Worm (Caenorhabditis elegans) whole organism, young adult: Measurements from ENCODE around the gene srsx-27.

Experiments used
- ccch-3 ChIP-seq: fragments of 200-800 bp; sonication (Bioruptor generic); optimal IDR thresholded peaks from 2 replicates; lab custom pipeline; 2018; ENCODE audit warnings: mild to moderate bottlenecking, missing genetic modification characterization, missing compliant biosample characterization
- him-1 ChIP-seq: sonication (generic microtip); optimal IDR thresholded peaks from 2 replicates; lab custom pipeline; 2016; ENCODE audit warnings: missing genotype, missing genetic modification reagents, missing genetic modification characterization, missing compliant biosample characterization
- lin-40 ChIP-seq: sonication (generic microtip); optimal IDR thresholded peaks from 2 replicates; lab custom pipeline; 2016; ENCODE audit warnings: missing genetic modification characterization, mild to moderate bottlenecking, missing compliant biosample characterization, missing genotype, missing genetic modification reagents
- pha-4 ChIP-seq: fragments of 150-350 bp; sonication (generic microtip); optimal IDR thresholded peaks from 2 replicates; lab custom pipeline; 2014; ENCODE audit warnings: missing biosample characterization, missing genetic modification reagents, missing genetic modification characterization
- tbp1 ChIP-seq: fragments of 200-800 bp; sonication (Bioruptor generic); optimal IDR thresholded peaks from 2 replicates; lab custom pipeline; 2018; ENCODE audit warnings: mild to moderate bottlenecking, missing genetic modification characterization, missing compliant biosample characterization

- no peak for TF ChIP-seq pha-4 (tag; lab: Kevin White, UChicago)
- TF ChIP-seq lin-40 (tag; lab: Kevin White, UChicago), result no peak
- no peak for TF ChIP-seq ccch-3 (GFP tag; lab: Kevin White, UChicago)
- TF ChIP-seq him-1 (tag; lab: Kevin White, UChicago), result no peak
- no peak for TF ChIP-seq tbp1
These were observed 3.0 kb upstream of the srsx-27 start for ce11 chrV:10146787-10147186.
